Worm (Caenorhabditis elegans) whole organism, young adult: ENCODE results near the gene med-1.

Experiments used
- B0035.1 ChIP-seq: sonication (generic microtip); optimal IDR thresholded peaks from 2 replicates; lab custom pipeline; 2016; ENCODE audit warnings: missing genetic modification characterization, mild to moderate bottlenecking, missing compliant biosample characterization, missing genotype, missing genetic modification reagents
- F23B12.7 ChIP-seq: sonication (generic microtip); optimal IDR thresholded peaks from 2 replicates; lab custom pipeline; 2017; ENCODE audit warnings: missing genetic modification characterization, mild to moderate bottlenecking, missing compliant biosample characterization, antibody characterized with exemption, moderate library complexity; ENCODE audit not compliant: insufficient read depth
- aptf-3 ChIP-seq: fragments of 200-800 bp; sonication (Bioruptor generic); IDR thresholded peaks from 2 replicates; pipeline ENCODE4 v1.3.6; 2022; ENCODE audit warnings: missing genetic modification characterization, missing compliant biosample characterization
- cebp-1 ChIP-seq, 2 experiments: fragments of 200-800 bp in 1 of 2; sonication (Bioruptor generic) in 1 of 2; sonication (generic microtip) in 1 of 2; IDR thresholded peaks in 1 of 2; optimal IDR thresholded peaks in 1 of 2; 2 replicates each; pipeline versions ENCODE4 v1.3.6 to Lab custom; 2017 to 2022; ENCODE audit warnings: missing compliant biosample characterization in 2 of 2, missing genetic modification characterization in 2 of 2, mild to moderate bottlenecking in 1 of 2, missing genetic modification reagents in 1 of 2, moderate library complexity in 1 of 2
- efl-1 ChIP-seq: fragments of 150-350 bp; optimal IDR thresholded peaks from 2 replicates; lab custom pipeline; 2014; ENCODE audit warnings: missing biosample characterization, missing genetic modification reagents, missing genetic modification characterization
- snpc-3.4 ChIP-seq: sonication (generic microtip); optimal IDR thresholded peaks from 2 replicates; lab custom pipeline; 2017; ENCODE audit warnings: missing genetic modification characterization, mild to moderate bottlenecking, missing compliant biosample characterization, antibody characterized with exemption, moderate library complexity, missing genotype, missing genetic modification reagents
- tlf-1 ChIP-seq: fragments of 200-800 bp; sonication (Bioruptor generic); optimal IDR thresholded peaks from 2 replicates; lab custom pipeline; 2018; ENCODE audit warnings: mild to moderate bottlenecking, missing genetic modification characterization, missing compliant biosample characterization
- unc-62 ChIP-seq: fragments of 150-350 bp; optimal IDR thresholded peaks from 2 replicates; lab custom pipeline; 2014; ENCODE audit warnings: missing biosample characterization, missing genetic modification reagents, missing genetic modification characterization
- ztf-28 ChIP-seq: fragments of 200-800 bp; sonication (Bioruptor generic); IDR thresholded peaks from 2 replicates; pipeline ENCODE4 v1.3.6; 2022; ENCODE audit warnings: missing genetic modification reagents, missing genetic modification characterization, missing compliant biosample characterization

DNA sequence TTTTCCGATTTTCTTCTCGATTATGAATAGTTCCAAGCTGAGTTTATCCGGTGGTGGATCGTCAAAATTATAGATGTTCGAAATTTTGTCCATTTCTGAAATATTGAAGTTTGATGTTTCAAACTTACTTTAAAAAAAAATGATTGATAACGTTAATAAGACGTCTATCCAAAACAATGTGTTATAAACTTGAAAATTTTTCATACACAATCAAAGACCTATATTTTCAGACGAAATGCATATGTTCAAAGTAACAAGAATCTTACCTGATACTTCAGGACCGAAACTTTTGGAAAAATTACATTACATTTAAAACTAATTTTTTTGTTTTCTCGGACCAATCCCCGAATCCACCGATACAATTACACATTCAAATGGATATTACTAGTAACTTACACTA is 39.0 kb upstream of the med-1 start, which contains the start of gene nekl-3:
- TF ChIP-seq B0035.1 (tag; lab: Kevin White, UChicago) (no peak), tlf-1 (no peak), cebp-1 (GFP tag; IDR thresholded peaks at IDR 0.05; lab: Robert Waterston, UW) (no peak), cebp-1 (tag; optimal IDR thresholded peaks at IDR 0.05; lab: Kevin White, UChicago) (no peak), ztf-28 (GFP tag; lab: Robert Waterston, UW) (no peak), aptf-3 (no peak), unc-62 (GFP tag; lab: Kevin White, UChicago) (no peak), snpc-3.4 (tag; lab: Kevin White, UChicago) (no peak), efl-1 (GFP tag; lab: Kevin White, UChicago) (no peak), F23B12.7 (tag; lab: Kevin White, UChicago) (no peak)
